Worm (Caenorhabditis elegans): ENCODE measurements around the gene ets-10.

The ets-10 gene

DNA sequence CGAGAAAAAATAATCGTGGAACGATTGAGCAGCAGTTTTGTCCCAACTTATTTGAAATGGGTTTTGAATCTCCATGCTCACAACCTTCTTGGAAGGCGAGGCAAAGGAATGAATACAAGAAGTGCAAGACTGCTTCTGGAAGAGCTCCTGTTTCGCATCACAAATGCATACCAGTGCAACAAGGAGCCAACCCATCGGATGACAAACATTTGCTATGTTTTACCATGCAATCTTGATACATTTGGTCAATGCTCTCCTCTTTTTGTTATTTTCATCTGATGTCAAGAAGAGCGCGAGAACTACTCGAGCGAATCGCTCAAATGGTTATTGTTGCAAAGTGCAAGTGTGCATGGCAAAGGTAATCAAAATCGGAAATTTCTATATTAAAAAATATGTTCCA is 9.9 kb upstream of the ets-10 start, which contains the start of gene mec-18:
Gene mec-18 (minus strand): TSS at position 101 of the 400 bp plus-strand sequence.
- TF ChIP-seq fos-1 (tag; optimal IDR thresholded peaks at IDR 0.05) (no peak), zfp-2 (tag; optimal IDR thresholded peaks at IDR 0.05) (no peak), lir-3 (tag; optimal IDR thresholded peaks at IDR 0.05) (no peak), ztf-11 (tag; optimal IDR thresholded peaks at IDR 0.05) (no peak), fkh-10 (GFP tag; optimal IDR thresholded peaks at IDR 0.05) (no peak), lsy-2 (tag; optimal IDR thresholded peaks at IDR 0.05) (no peak), daf-19 (GFP tag; conservative IDR thresholded peaks at IDR 0.05) (no peak), ceh-20 (GFP tag; IDR thresholded peaks at IDR 0.05) (no peak), pha-4 (GFP tag; IDR thresholded peaks at IDR 0.05) (no peak), pha-4 (tag; optimal IDR thresholded peaks at IDR 0.05) (no peak), nhr-102 (tag; optimal IDR thresholded peaks at IDR 0.05) (no peak)

ce11 chrX:4279294-4279782 is 4.7 kb upstream of the ets-10 start, which contains the start of the genes twk-28 and ets-9:
Gene twk-28, minus strand, starts transcription at chrX:4279344.
Gene ets-9, plus strand, starts transcription at chrX:4279703.
- peak; percentile 89 for TF ChIP-seq aha-1 (tag)
- TF ChIP-seq unc-62 (GFP tag; optimal IDR thresholded peaks at IDR 0.05 in 1 of 2) = peak in 1 of 2 experiments; percentile 95
- no peak for TF ChIP-seq unc-62 (tag; optimal IDR thresholded peaks at IDR 0.05)
- TF ChIP-seq daf-12 (tag; optimal IDR thresholded peaks at IDR 0.05) = no peak
- TF ChIP-seq F26F4.8 (GFP tag; conservative IDR thresholded peaks at IDR 0.05) = no peak
- TF ChIP-seq set-16 (GFP tag; IDR thresholded peaks at IDR 0.05) = no peak
- no peak for TF ChIP-seq hmg-1.1 (GFP tag; IDR thresholded peaks at IDR 0.05)
- TF ChIP-seq attf-4 (tag; optimal IDR thresholded peaks at IDR 0.05) = no peak
- TF ChIP-seq aly-2 (tag; optimal IDR thresholded peaks at IDR 0.05) = no peak
- no peak for TF ChIP-seq daf-16 (GFP tag; optimal IDR thresholded peaks at IDR 0.05)
- no peak for TF ChIP-seq daf-16 (tag; optimal IDR thresholded peaks at IDR 0.05)
- no peak for TF ChIP-seq ceh-28 (tag; optimal IDR thresholded peaks at IDR 0.05)
- TF ChIP-seq fkh-10 (GFP tag; optimal IDR thresholded peaks at IDR 0.05) = no peak
- TF ChIP-seq lin-39 (tag; optimal IDR thresholded peaks at IDR 0.05) = no peak
- no peak for TF ChIP-seq tag-97 (GFP tag; IDR thresholded peaks at IDR 0.05)
- TF ChIP-seq F37D6.2 (tag; optimal IDR thresholded peaks at IDR 0.05) = no peak
- no peak for TF ChIP-seq D1046.2 (GFP tag; IDR thresholded peaks at IDR 0.05)
- TF ChIP-seq mep-1 (tag; optimal IDR thresholded peaks at IDR 0.05) = no peak
- no peak for TF ChIP-seq Y48G9A.11 (GFP tag; IDR thresholded peaks at IDR 0.05)

DNA sequence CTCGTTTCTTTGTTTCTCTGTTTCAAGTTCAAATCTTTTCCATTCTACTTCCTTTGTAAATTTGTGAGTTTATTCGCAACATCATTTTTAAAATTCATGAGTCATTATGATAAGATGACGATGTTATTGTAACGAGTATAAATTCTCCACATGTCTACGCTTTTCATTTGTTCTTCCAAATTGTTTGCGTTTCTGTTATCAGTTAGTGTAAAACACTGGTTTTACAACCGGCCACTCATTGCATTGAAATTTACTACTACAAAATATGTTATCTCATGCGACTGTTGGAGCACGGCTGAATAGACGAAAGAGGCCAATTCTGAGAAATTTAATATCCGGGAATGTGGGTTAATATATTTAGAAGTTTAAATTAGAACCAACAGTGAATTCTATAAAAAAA is 1.6 kb upstream of the ets-10 start, which contains the start of gene C52B9.19:
Gene C52B9.19 (plus strand): TSS at position 176 of the 400 bp plus-strand sequence.
- TF ChIP-seq T20F7.1 (GFP tag; optimal IDR thresholded peaks at IDR 0.05) (no peak), unc-62 (GFP tag; optimal IDR thresholded peaks at IDR 0.05 in 1 of 2) (peak in 1 of 2 experiments; percentile 76), unc-62 (tag; optimal IDR thresholded peaks at IDR 0.05) (no peak), pqm-1 (tag; optimal IDR thresholded peaks at IDR 0.05) (peak; percentile 30), lin-39 (tag; optimal IDR thresholded peaks at IDR 0.05) (no peak), aha-1 (tag) (peak; percentile 7), egl-27 (tag; optimal IDR thresholded peaks at IDR 0.05) (no peak), hlh-11 (tag; optimal IDR thresholded peaks at IDR 0.05) (peak; percentile 1), vab-7 (GFP tag; IDR thresholded peaks at IDR 0.05) (no peak), madf-5 (GFP tag; IDR thresholded peaks at IDR 0.05) (no peak), nhr-41 (GFP tag; IDR thresholded peaks at IDR 0.05) (no peak), daf-16 (GFP tag; optimal IDR thresholded peaks at IDR 0.05) (no peak), daf-16 (tag; optimal IDR thresholded peaks at IDR 0.05) (peak; percentile 53), zip-11 (GFP tag; IDR thresholded peaks at IDR 0.05) (no peak), lir-3 (tag; optimal IDR thresholded peaks at IDR 0.05) (no peak), dve-1 (tag; optimal IDR thresholded peaks at IDR 0.05; ENCODE audit: insufficient read depth) (peak; percentile 4), nhr-28 (tag; optimal IDR thresholded peaks at IDR 0.05) (peak; percentile 43), php-3 (GFP tag; IDR thresholded peaks at IDR 0.05) (0 out of 2 replicates have a peak, but pooled peaks have one; percentile 46), daf-8 (GFP tag; IDR thresholded peaks at IDR 0.05) (no peak)
